Worm (Caenorhabditis elegans) whole organism, L2 larva: ENCODE results near the gene F46B3.15.

Experiments used
- F13H6.1 ChIP-seq: sonication (generic microtip); optimal IDR thresholded peaks from 2 replicates; lab custom pipeline; 2016; ENCODE audit warnings: missing genetic modification characterization, missing compliant biosample characterization
- R02D3.7 ChIP-seq: fragments of 150-350 bp; optimal IDR thresholded peaks from 2 replicates; lab custom pipeline; 2014; ENCODE audit warnings: missing biosample characterization, missing genetic modification characterization
- alr-1 ChIP-seq: fragments of 150-350 bp; optimal IDR thresholded peaks from 2 replicates; lab custom pipeline; 2014; ENCODE audit warnings: missing biosample characterization, missing genetic modification characterization
- aly-2 ChIP-seq: fragments of 150-350 bp; optimal IDR thresholded peaks from 2 replicates; lab custom pipeline; 2014; ENCODE audit warnings: missing biosample characterization, missing genetic modification characterization
- ama-1 ChIP-seq: fragments of 150-350 bp; optimal IDR thresholded peaks from 2 replicates; lab custom pipeline; 2018; ENCODE audit warnings: inconsistent platforms
- blmp-1 ChIP-seq: sonication (generic microtip); optimal IDR thresholded peaks from 2 replicates; lab custom pipeline; 2017; ENCODE audit warnings: missing genetic modification characterization, mild to moderate bottlenecking, missing compliant biosample characterization, antibody characterized with exemption, moderate library complexity; ENCODE audit not compliant: insufficient read depth
- ceh-82 ChIP-seq: fragments of 150-350 bp; optimal IDR thresholded peaks from 2 replicates; lab custom pipeline; 2014; ENCODE audit warnings: missing biosample characterization, missing genetic modification characterization
- crh-2 ChIP-seq: sonication (generic microtip); optimal IDR thresholded peaks from 2 replicates; lab custom pipeline; 2017; ENCODE audit warnings: missing biosample characterization, missing genetic modification characterization
- dmd-4 ChIP-seq: sonication (generic microtip); optimal IDR thresholded peaks from 2 replicates; lab custom pipeline; 2017; ENCODE audit warnings: missing biosample characterization, missing genetic modification characterization
- egl-27 ChIP-seq: sonication (generic microtip); optimal IDR thresholded peaks from 3 replicates; lab custom pipeline; 2017; ENCODE audit warnings: missing biosample characterization, missing genetic modification reagents, missing genetic modification characterization
- elt-1 ChIP-seq: fragments of 150-350 bp; optimal IDR thresholded peaks from 2 replicates; lab custom pipeline; 2014; ENCODE audit warnings: missing biosample characterization, missing genetic modification characterization
- fos-1 ChIP-seq: fragments of 150-350 bp; optimal IDR thresholded peaks from 2 replicates; lab custom pipeline; 2014; ENCODE audit warnings: missing biosample characterization, missing genetic modification characterization
- gmeb-1 ChIP-seq: fragments of 150-350 bp; optimal IDR thresholded peaks from 2 replicates; lab custom pipeline; 2014; ENCODE audit warnings: missing biosample characterization, missing genetic modification characterization
- lin-11 ChIP-seq: fragments of 150-350 bp; sonication (generic microtip); optimal IDR thresholded peaks from 2 replicates; lab custom pipeline; 2014; ENCODE audit warnings: missing biosample characterization, missing genetic modification characterization, inconsistent platforms, mixed read lengths
- lin-13 ChIP-seq: fragments of 150-350 bp; optimal IDR thresholded peaks from 2 replicates; lab custom pipeline; 2014; ENCODE audit warnings: missing biosample characterization, missing genetic modification reagents, missing genetic modification characterization
- lin-39 ChIP-seq: fragments of 150-350 bp; optimal IDR thresholded peaks from 2 replicates; lab custom pipeline; 2014; ENCODE audit warnings: missing biosample characterization, missing genetic modification reagents, missing genetic modification characterization
- lsy-2 ChIP-seq, 2 experiments: fragments of 150-350 bp in 1 of 2; sonication (generic microtip) in 1 of 2; optimal IDR thresholded peaks; 2 replicates each; lab custom pipeline; 2014 to 2017; ENCODE audit warnings: missing biosample characterization in 2 of 2, missing genetic modification characterization in 2 of 2
- mab-5 ChIP-seq: fragments of 150-350 bp; optimal IDR thresholded peaks from 2 replicates; lab custom pipeline; 2014; ENCODE audit warnings: missing biosample characterization, missing genetic modification characterization
- mbf-1 ChIP-seq: sonication (generic microtip); optimal IDR thresholded peaks from 2 replicates; lab custom pipeline; 2017; ENCODE audit warnings: missing biosample characterization, missing genetic modification characterization
- mdl-1 ChIP-seq, 2 experiments: fragments of 150-350 bp in 1 of 2; sonication (generic microtip) in 1 of 2; optimal IDR thresholded peaks; 2 replicates each; lab custom pipeline; 2017; ENCODE audit warnings: missing biosample characterization in 2 of 2, missing genetic modification characterization in 2 of 2
- nhr-10 ChIP-seq: sonication (generic microtip); optimal IDR thresholded peaks from 2 replicates; lab custom pipeline; 2017; ENCODE audit warnings: missing biosample characterization, missing genetic modification characterization
- nhr-11 ChIP-seq: fragments of 150-350 bp; optimal IDR thresholded peaks from 2 replicates; lab custom pipeline; 2014; ENCODE audit warnings: missing biosample characterization, missing genetic modification characterization
- nhr-23 ChIP-seq: fragments of 150-350 bp; optimal IDR thresholded peaks from 2 replicates; lab custom pipeline; 2014; ENCODE audit warnings: missing biosample characterization, missing genetic modification reagents, missing genetic modification characterization
- nhr-25 ChIP-seq: fragments of 150-350 bp; sonication (generic microtip); optimal IDR thresholded peaks from 3 replicates; lab custom pipeline; 2014; ENCODE audit warnings: missing biosample characterization, missing genetic modification characterization
- sem-4 ChIP-seq: fragments of 150-350 bp; optimal IDR thresholded peaks from 2 replicates; lab custom pipeline; 2014; ENCODE audit warnings: missing biosample characterization, missing genetic modification reagents, missing genetic modification characterization
- skn-1 ChIP-seq: sonication (generic microtip); optimal IDR thresholded peaks from 2 replicates; lab custom pipeline; 2017; ENCODE audit warnings: missing biosample characterization, missing genetic modification characterization
- sma-3 ChIP-seq: sonication (generic microtip); optimal IDR thresholded peaks from 2 replicates; lab custom pipeline; 2016; ENCODE audit warnings: missing genetic modification reagents, missing genetic modification characterization, missing compliant biosample characterization
- unc-39 ChIP-seq: fragments of 150-350 bp; optimal IDR thresholded peaks from 2 replicates; lab custom pipeline; 2014; ENCODE audit warnings: missing biosample characterization, missing genetic modification characterization
- unc-55 ChIP-seq: fragments of 150-350 bp; sonication (generic microtip); optimal IDR thresholded peaks from 3 replicates; lab custom pipeline; 2014; ENCODE audit warnings: missing biosample characterization, missing genetic modification reagents, missing genetic modification characterization
- ztf-4 ChIP-seq: fragments of 150-350 bp; optimal IDR thresholded peaks from 2 replicates; lab custom pipeline; 2014; ENCODE audit warnings: missing biosample characterization, missing genetic modification characterization

F46B3.15 gene

DNA sequence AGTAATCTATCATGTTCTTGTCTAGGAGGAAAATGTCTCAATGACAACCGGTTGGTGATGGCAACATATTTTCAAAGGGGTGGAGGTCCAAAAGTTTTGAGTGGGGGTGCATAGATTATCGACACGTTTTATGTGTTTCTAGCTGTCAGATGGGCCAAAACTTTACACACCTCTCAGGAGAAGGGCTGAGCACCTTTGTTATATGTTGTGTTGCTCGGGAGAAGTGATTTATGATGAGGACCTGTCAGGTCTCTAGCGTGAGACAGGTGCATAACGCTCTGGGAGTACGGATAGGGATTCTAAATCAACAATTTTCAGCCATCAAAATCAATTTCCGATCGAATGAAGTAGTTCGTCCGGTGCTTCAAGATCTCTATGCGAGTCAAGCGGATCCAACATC is 23.1 kb upstream of the F46B3.15 start:
- TF ChIP-seq lin-39 (tag; lab: Kevin White, UChicago) (no peak), crh-2 (tag; lab: Kevin White, UChicago) (no peak)

DNA sequence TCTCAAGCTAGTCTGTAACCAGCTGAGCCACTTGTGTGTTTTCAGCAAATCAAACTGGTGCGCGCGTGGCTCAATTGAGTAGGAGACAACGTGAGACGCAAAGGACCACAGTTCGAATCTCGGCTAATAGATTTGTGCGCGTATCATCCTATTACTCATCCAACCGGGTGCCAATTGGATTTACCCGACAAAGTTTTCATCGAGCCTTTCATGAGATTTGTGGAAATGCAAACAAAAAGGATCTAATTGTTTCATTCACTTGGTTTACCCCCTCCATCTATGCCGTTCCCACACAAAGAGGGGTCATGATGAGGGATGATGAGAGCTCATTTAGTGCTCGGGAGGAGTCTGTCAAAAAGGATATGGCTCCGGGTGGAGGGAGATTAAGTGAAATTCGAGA is 21.7 kb upstream of the F46B3.15 start:
- TF ChIP-seq egl-27 (tag; lab: Kevin White, UChicago) = no peak
- no peak for TF ChIP-seq ama-1 (lab: Kevin White, UChicago)
- TF ChIP-seq nhr-10 (tag; lab: Kevin White, UChicago) = no peak
- no peak for TF ChIP-seq ztf-4 (tag; lab: Kevin White, UChicago)
- no peak for TF ChIP-seq R02D3.7 (tag; lab: Kevin White, UChicago)
- TF ChIP-seq F13H6.1 (tag; lab: Kevin White, UChicago) = no peak
- TF ChIP-seq mbf-1 = no peak
- TF ChIP-seq mdl-1 (tag; optimal IDR thresholded peaks at IDR 0.05; lab: Kevin White, UChicago) = no peak
- no peak for TF ChIP-seq aly-2
- TF ChIP-seq mab-5 (tag; lab: Kevin White, UChicago) = no peak
- TF ChIP-seq sem-4 (tag; lab: Kevin White, UChicago) = no peak
- no peak for TF ChIP-seq lsy-2 (tag; optimal IDR thresholded peaks at IDR 0.05; lab: Kevin White, UChicago)
- no peak for TF ChIP-seq alr-1 (tag; lab: Kevin White, UChicago)
- TF ChIP-seq unc-39 (tag; lab: Kevin White, UChicago) = no peak

DNA sequence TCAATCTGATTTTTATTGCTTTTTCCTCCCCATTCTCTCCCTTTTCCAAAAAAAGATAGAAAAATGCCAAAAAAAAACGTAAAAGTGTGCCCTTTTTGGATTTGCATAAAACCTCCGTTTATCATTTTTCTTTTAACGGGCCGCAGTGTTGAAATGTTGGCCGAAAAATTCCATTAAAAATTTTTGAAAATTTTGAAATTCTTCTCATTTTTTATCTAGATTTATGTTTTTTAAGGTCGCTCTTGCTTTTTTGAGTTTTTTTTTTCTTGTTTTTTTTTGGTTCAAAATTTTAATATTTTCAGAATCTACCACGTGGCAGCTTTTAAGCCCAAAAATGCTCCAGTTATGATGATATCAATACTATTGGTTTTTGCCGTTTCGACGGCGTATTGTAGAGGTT is 20.8 kb upstream of the F46B3.15 start, which contains the start of gene mnr-1:
mnr-1 (plus strand) TSS at position 301 of the 400 bp plus-strand sequence.
- no peak for TF ChIP-seq nhr-23 (tag; lab: Kevin White, UChicago)
- TF ChIP-seq elt-1 = no peak
- no peak for TF ChIP-seq nhr-10 (tag; lab: Kevin White, UChicago)
- no peak for TF ChIP-seq skn-1 (tag; lab: Kevin White, UChicago)
- TF ChIP-seq unc-55 (GFP tag; lab: Kevin White, UChicago) = no peak
- TF ChIP-seq lin-39 (tag; lab: Kevin White, UChicago) = no peak
- no peak for TF ChIP-seq fos-1 (tag; lab: Kevin White, UChicago)
- TF ChIP-seq dmd-4 (tag; lab: Kevin White, UChicago) = no peak
- no peak for TF ChIP-seq lin-13 (GFP tag; lab: Kevin White, UChicago)
- no peak for TF ChIP-seq ceh-82 (tag; lab: Kevin White, UChicago)

DNA sequence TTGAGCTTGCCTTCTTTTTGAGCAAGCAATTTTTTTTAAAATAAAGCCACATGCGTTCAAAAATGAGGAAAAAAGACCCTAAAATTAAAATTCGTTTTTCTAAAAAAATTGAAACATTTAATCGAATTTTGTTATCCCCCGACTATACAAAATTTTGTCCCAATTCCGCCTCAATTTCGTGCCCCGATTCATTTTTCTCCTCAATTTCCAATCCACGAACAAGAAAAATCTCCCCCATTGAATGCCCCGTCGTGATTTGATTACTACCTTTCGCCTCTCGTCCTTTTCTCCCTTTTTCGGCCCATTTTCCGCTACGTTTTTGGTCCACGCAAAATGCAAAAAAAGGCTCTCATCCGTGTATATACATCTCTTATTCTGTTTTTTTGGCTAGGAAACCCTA is 18.4 kb upstream of the F46B3.15 start:
- TF ChIP-seq blmp-1 (tag; lab: Kevin White, UChicago) (no peak), gmeb-1 (tag; lab: Kevin White, UChicago) (no peak), alr-1 (tag; lab: Kevin White, UChicago) (no peak), nhr-25 (no peak), fos-1 (tag; lab: Kevin White, UChicago) (no peak), nhr-10 (tag; lab: Kevin White, UChicago) (no peak), lin-13 (GFP tag; lab: Kevin White, UChicago) (no peak), elt-1 (no peak), skn-1 (tag; lab: Kevin White, UChicago) (no peak), ama-1 (lab: Kevin White, UChicago) (no peak), nhr-11 (tag; lab: Kevin White, UChicago) (no peak)

DNA sequence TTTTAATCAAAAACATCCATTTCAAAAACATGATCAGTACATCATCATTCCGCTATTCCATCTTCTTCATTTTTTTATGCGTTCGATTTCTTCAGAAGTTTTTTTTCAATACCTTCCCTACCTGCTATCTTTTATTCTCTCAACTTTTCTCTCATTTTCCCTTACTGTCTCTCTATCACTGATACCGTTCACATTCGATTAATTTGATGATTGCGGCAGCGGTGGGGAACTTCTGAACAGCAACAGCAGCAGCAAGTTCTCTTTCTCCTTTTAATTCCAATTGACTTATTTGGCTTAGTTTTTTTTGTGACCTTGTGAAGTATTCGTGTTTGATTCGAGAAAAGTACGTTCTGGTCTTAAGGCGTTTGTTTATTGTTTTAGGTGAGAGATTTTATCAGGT is 15.3 kb upstream of the F46B3.15 start:
- no peak for TF ChIP-seq R02D3.7 (tag; lab: Kevin White, UChicago)
- TF ChIP-seq mab-5 (tag; lab: Kevin White, UChicago) = no peak
- no peak for TF ChIP-seq alr-1 (tag; lab: Kevin White, UChicago)
- TF ChIP-seq, all 48 proteins: peak for 0

DNA sequence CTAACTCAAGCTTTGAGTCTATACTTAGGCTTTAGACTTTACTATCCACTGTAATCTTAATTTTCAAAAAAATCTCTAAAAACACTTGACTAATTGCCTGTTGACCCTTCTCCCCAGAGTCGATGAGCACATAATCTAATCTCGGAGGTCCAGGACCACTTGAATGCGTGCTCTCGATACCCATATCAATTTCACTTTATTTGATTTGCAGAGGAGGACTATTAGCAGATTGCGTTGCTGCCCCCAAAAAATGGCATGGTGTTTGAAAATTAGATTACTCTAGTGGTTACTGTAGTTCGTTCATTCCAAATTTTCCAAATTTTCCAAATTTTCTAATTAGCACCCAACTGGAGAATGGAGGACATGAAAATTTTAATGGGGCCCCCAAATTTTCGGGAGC is 12.0 kb upstream of the F46B3.15 start:
- TF ChIP-seq F13H6.1 (tag; lab: Kevin White, UChicago) (no peak), mbf-1 (no peak), gmeb-1 (tag; lab: Kevin White, UChicago) (no peak), lin-11 (tag; lab: Kevin White, UChicago) (no peak), ama-1 (lab: Kevin White, UChicago) (no peak), sma-3 (GFP tag; lab: Kevin White, UChicago) (no peak)
